Worm (Caenorhabditis elegans) whole organism, L1 larva: ENCODE data around the gene F29A7.3.

Experiments
- C16A3.4 ChIP-seq: fragments of 150-350 bp; optimal IDR thresholded peaks from 2 replicates; lab custom pipeline; 2014; ENCODE audit warnings: missing biosample characterization, missing genetic modification characterization
- C34B4.2 ChIP-seq: sonication (generic microtip); optimal IDR thresholded peaks from 2 replicates; lab custom pipeline; 2017; ENCODE audit warnings: mild to moderate bottlenecking, missing genetic modification characterization, missing compliant biosample characterization
- F16B12.6 ChIP-seq: fragments of 150-350 bp; optimal IDR thresholded peaks from 2 replicates; lab custom pipeline; 2014; ENCODE audit warnings: missing biosample characterization, missing genetic modification characterization
- alr-1 ChIP-seq: fragments of 200-800 bp; sonication (Bioruptor generic); optimal IDR thresholded peaks from 2 replicates; lab custom pipeline; 2018; ENCODE audit warnings: borderline replicate concordance, mild to moderate bottlenecking, missing genetic modification characterization, missing compliant biosample characterization
- aly-2 ChIP-seq: fragments of 150-350 bp; optimal IDR thresholded peaks from 2 replicates; lab custom pipeline; 2014; ENCODE audit warnings: missing biosample characterization, missing genetic modification characterization
- ama-1 ChIP-seq: fragments of 150-350 bp; optimal IDR thresholded peaks from 2 replicates; lab custom pipeline; 2014
- ceh-63 ChIP-seq: fragments of 200-800 bp; sonication (Bioruptor generic); optimal IDR thresholded peaks from 2 replicates; lab custom pipeline; 2018; ENCODE audit warnings: mild to moderate bottlenecking, missing genetic modification characterization, missing compliant biosample characterization
- ceh-8 ChIP-seq: fragments of 200-800 bp; sonication (Bioruptor generic); optimal IDR thresholded peaks from 2 replicates; lab custom pipeline; 2018; ENCODE audit warnings: mild to moderate bottlenecking, missing genetic modification characterization, moderate library complexity, missing compliant biosample characterization
- ceh-88 ChIP-seq: fragments of 200-800 bp; sonication (Bioruptor generic); IDR thresholded peaks from 2 replicates; pipeline ENCODE4 v1.3.6; 2022; ENCODE audit warnings: missing genetic modification characterization, missing compliant biosample characterization
- ceh-90 ChIP-seq: sonication (generic microtip); optimal IDR thresholded peaks from 2 replicates; lab custom pipeline; 2016; ENCODE audit warnings: missing genetic modification characterization, missing compliant biosample characterization
- efl-1 ChIP-seq, 4 experiments: fragments of 150-350 bp; optimal IDR thresholded peaks in 3 of 4; peaks in 1 of 4; 1 replicate in 1 of 4; 2 replicates in 3 of 4; lab custom pipeline; 2014; ENCODE audit warnings: missing biosample characterization in 2 of 4, missing genetic modification characterization in 2 of 4, missing genetic modification reagents in 2 of 4
- efl-3 ChIP-seq: fragments of 200-800 bp; sonication (Bioruptor generic); optimal IDR thresholded peaks from 2 replicates; lab custom pipeline; 2018; ENCODE audit warnings: mild to moderate bottlenecking, missing genetic modification characterization, missing compliant biosample characterization
- egl-27 ChIP-seq, 2 experiments: fragments of 150-350 bp in 1 of 2; sonication (generic microtip); optimal IDR thresholded peaks; 3 replicates each; lab custom pipeline; 2017 to 2018; ENCODE audit warnings: missing biosample characterization in 2 of 2, missing genetic modification characterization in 2 of 2, missing genetic modification reagents in 2 of 2
- elt-2 ChIP-seq: sonication (generic microtip); optimal IDR thresholded peaks from 2 replicates; lab custom pipeline; 2016; ENCODE audit warnings: missing genetic modification characterization, mild to moderate bottlenecking, inconsistent platforms, missing compliant biosample characterization, missing genetic modification reagents
- ets-5 ChIP-seq: fragments of 200-800 bp; sonication (Bioruptor generic); IDR thresholded peaks from 2 replicates; pipeline ENCODE4 v1.3.6; 2022; ENCODE audit warnings: missing genetic modification characterization, missing compliant biosample characterization
- fkh-8 ChIP-seq: sonication (generic microtip); optimal IDR thresholded peaks from 2 replicates; lab custom pipeline; 2016; ENCODE audit warnings: mild to moderate bottlenecking, missing genetic modification characterization, missing compliant biosample characterization
- grh-1 ChIP-seq: fragments of 200-800 bp; sonication (Bioruptor generic); IDR thresholded peaks from 2 replicates; pipeline ENCODE4 v1.3.6; 2022; ENCODE audit warnings: missing genetic modification reagents, missing genetic modification characterization, missing compliant biosample characterization
- hlh-17 ChIP-seq: fragments of 200-800 bp; sonication (Bioruptor generic); optimal IDR thresholded peaks from 2 replicates; lab custom pipeline; 2018; ENCODE audit warnings: missing genetic modification characterization, mild to moderate bottlenecking, missing compliant biosample characterization, moderate library complexity, borderline replicate concordance
- hlh-4 ChIP-seq: sonication (generic microtip); optimal IDR thresholded peaks from 2 replicates; lab custom pipeline; 2016; ENCODE audit warnings: mild to moderate bottlenecking, missing genetic modification characterization, missing compliant biosample characterization
- hpl-2 ChIP-seq: fragments of 150-350 bp; optimal IDR thresholded peaks from 2 replicates; lab custom pipeline; 2014; ENCODE audit warnings: missing biosample characterization, missing genetic modification reagents, missing genetic modification characterization
- irx-1 ChIP-seq: sonication (generic microtip); optimal IDR thresholded peaks from 2 replicates; lab custom pipeline; 2016; ENCODE audit warnings: missing genetic modification characterization, missing compliant biosample characterization
- isw-1 ChIP-seq: fragments of 200-800 bp; sonication (Bioruptor generic); IDR thresholded peaks from 2 replicates; pipeline ENCODE4 v1.3.6; 2022; ENCODE audit warnings: missing genetic modification characterization, missing compliant biosample characterization
- jun-1 ChIP-seq: fragments of 150-350 bp; optimal IDR thresholded peaks from 2 replicates; lab custom pipeline; 2014; ENCODE audit warnings: missing biosample characterization, missing genetic modification reagents, missing genetic modification characterization
- lin-14 ChIP-seq: fragments of 200-800 bp; sonication (Bioruptor generic); optimal IDR thresholded peaks from 2 replicates; lab custom pipeline; 2018; ENCODE audit warnings: mild to moderate bottlenecking, missing genetic modification characterization, moderate library complexity, missing compliant biosample characterization
- lin-15B ChIP-seq: fragments of 150-350 bp; sonication (generic microtip); optimal IDR thresholded peaks from 3 replicates; lab custom pipeline; 2014; ENCODE audit warnings: missing biosample characterization, missing genetic modification characterization
- lin-35 ChIP-seq, 2 experiments: fragments of 150-350 bp; optimal IDR thresholded peaks; 2 replicates each; lab custom pipeline; 2014; ENCODE audit warnings: missing biosample characterization in 2 of 2, missing genetic modification characterization in 2 of 2, missing genetic modification reagents in 2 of 2
- lir-3 ChIP-seq: sonication (generic microtip); optimal IDR thresholded peaks from 2 replicates; lab custom pipeline; 2016; ENCODE audit warnings: mild to moderate bottlenecking, missing genetic modification characterization, moderate library complexity, missing compliant biosample characterization; ENCODE audit not compliant: poor library complexity
- mdl-1 ChIP-seq, 2 experiments: fragments of 150-350 bp; optimal IDR thresholded peaks; 2 replicates each; lab custom pipeline; 2014 to 2017; ENCODE audit warnings: missing biosample characterization in 2 of 2, missing genetic modification characterization in 2 of 2, inconsistent platforms in 1 of 2
- mef-2 ChIP-seq: fragments of 150-350 bp; optimal IDR thresholded peaks from 2 replicates; lab custom pipeline; 2014; ENCODE audit warnings: missing biosample characterization, missing genetic modification characterization
- nhr-11 ChIP-seq: fragments of 150-350 bp; optimal IDR thresholded peaks from 2 replicates; lab custom pipeline; 2014; ENCODE audit warnings: missing biosample characterization, missing genetic modification characterization
- nhr-12 ChIP-seq: sonication (generic microtip); optimal IDR thresholded peaks from 2 replicates; lab custom pipeline; 2017; ENCODE audit warnings: missing biosample characterization, missing genetic modification characterization
- nhr-19 ChIP-seq: fragments of 200-800 bp; sonication (Bioruptor generic); conservative IDR thresholded peaks from 2 replicates; pipeline ENCODE4 v1.3.6; 2022; ENCODE audit warnings: missing genetic modification characterization, missing compliant biosample characterization
- nhr-237 ChIP-seq: fragments of 150-350 bp; optimal IDR thresholded peaks from 2 replicates; lab custom pipeline; 2014; ENCODE audit warnings: missing biosample characterization, missing genetic modification characterization
- nhr-47 ChIP-seq: sonication (generic microtip); optimal IDR thresholded peaks from 2 replicates; lab custom pipeline; 2016; ENCODE audit warnings: mild to moderate bottlenecking, missing genetic modification characterization, moderate library complexity, missing compliant biosample characterization
- nhr-71 ChIP-seq: sonication (generic microtip); optimal IDR thresholded peaks from 2 replicates; lab custom pipeline; 2016; ENCODE audit warnings: mild to moderate bottlenecking, missing genetic modification characterization, moderate library complexity, missing compliant biosample characterization
- nhr-77 ChIP-seq: fragments of 150-350 bp; optimal IDR thresholded peaks from 2 replicates; lab custom pipeline; 2014; ENCODE audit warnings: missing biosample characterization, missing genetic modification characterization
- nhr-90 ChIP-seq: sonication (generic microtip); optimal IDR thresholded peaks from 2 replicates; lab custom pipeline; 2016; ENCODE audit warnings: mild to moderate bottlenecking, missing genetic modification characterization, missing compliant biosample characterization; ENCODE audit not compliant: poor library complexity
- pag-3 ChIP-seq: sonication (generic microtip); optimal IDR thresholded peaks from 2 replicates; lab custom pipeline; 2017; ENCODE audit warnings: missing genetic modification characterization, mild to moderate bottlenecking, missing compliant biosample characterization, antibody characterized with exemption, borderline replicate concordance; ENCODE audit not compliant: insufficient read depth
- pax-3 ChIP-seq: fragments of 200-800 bp; sonication (Bioruptor generic); optimal IDR thresholded peaks from 2 replicates; lab custom pipeline; 2018; ENCODE audit warnings: mild to moderate bottlenecking, missing genetic modification characterization, moderate library complexity, missing compliant biosample characterization
- rnt-1 ChIP-seq: sonication (generic microtip); optimal IDR thresholded peaks from 2 replicates; lab custom pipeline; 2016; ENCODE audit warnings: mild to moderate bottlenecking, missing genetic modification characterization, moderate library complexity, missing compliant biosample characterization
- sup-37 ChIP-seq: fragments of 200-800 bp; sonication (Bioruptor generic); optimal IDR thresholded peaks from 2 replicates; lab custom pipeline; 2018; ENCODE audit warnings: mild to moderate bottlenecking, missing genetic modification characterization, missing compliant biosample characterization
- tlp-1 ChIP-seq: fragments of 150-350 bp; optimal IDR thresholded peaks from 2 replicates; lab custom pipeline; 2014; ENCODE audit warnings: missing biosample characterization, missing genetic modification characterization
- unc-130 ChIP-seq: fragments of 150-350 bp; optimal IDR thresholded peaks from 2 replicates; lab custom pipeline; 2017; ENCODE audit warnings: missing biosample characterization, missing genetic modification characterization, inconsistent platforms
- unc-62 ChIP-seq: fragments of 150-350 bp; optimal IDR thresholded peaks from 2 replicates; lab custom pipeline; 2014; ENCODE audit warnings: missing biosample characterization, missing genetic modification reagents, missing genetic modification characterization
- unc-98 ChIP-seq: fragments of 200-800 bp; sonication (Bioruptor generic); IDR thresholded peaks from 2 replicates; pipeline ENCODE4 v1.3.6; 2022; ENCODE audit warnings: missing genetic modification characterization, missing compliant biosample characterization
- zag-1 ChIP-seq: fragments of 150-350 bp; optimal IDR thresholded peaks from 2 replicates; lab custom pipeline; 2014; ENCODE audit warnings: missing biosample characterization, missing genetic modification characterization
- zip-4 ChIP-seq: fragments of 200-800 bp; sonication (Bioruptor generic); optimal IDR thresholded peaks from 2 replicates; lab custom pipeline; 2018; ENCODE audit warnings: mild to moderate bottlenecking, missing genetic modification characterization, moderate library complexity, missing compliant biosample characterization
- ztf-11 ChIP-seq, 2 experiments: sonication (generic microtip); optimal IDR thresholded peaks; 2 replicates each; lab custom pipeline; 2016 to 2017; ENCODE audit warnings: missing genetic modification characterization in 2 of 2, missing biosample characterization in 1 of 2, missing compliant biosample characterization in 1 of 2

F29A7.3 gene

ce11 chrII:2801764-2802163, 48.7 kb downstream of the F29A7.3 start:
- no peak for TF ChIP-seq grh-1 (GFP tag; lab: Robert Waterston, UW)

- TF ChIP-seq jun-1 (tag; lab: Kevin White, UChicago) (no peak), nhr-71 (tag; lab: Kevin White, UChicago) (peak; percentile 38), tlp-1 (no peak), irx-1 (tag; lab: Kevin White, UChicago) (no peak), ama-1 (lab: Kevin White, UChicago) (no peak), ceh-8 (GFP tag; lab: Kevin White, UChicago) (no peak), isw-1 (GFP tag; lab: Robert Waterston, UW) (no peak), sup-37 (GFP tag; lab: Kevin White, UChicago) (no peak), nhr-19 (GFP tag; lab: Robert Waterston, UW) (0 out of 2 replicates have a peak, but pooled peaks have one; percentile 5), aly-2 (no peak), C16A3.4 (tag; lab: Kevin White, UChicago) (no peak), nhr-237 (no peak), nhr-77 (tag; lab: Kevin White, UChicago) (no peak), elt-2 (tag; lab: Kevin White, UChicago) (peak; percentile 90), mef-2 (tag; lab: Kevin White, UChicago) (no peak), fkh-8 (tag; lab: Kevin White, UChicago) (no peak), nhr-90 (tag; lab: Kevin White, UChicago) (peak; percentile 31), efl-1 (optimal IDR thresholded peaks at IDR 0.05; lab: Kevin White, UChicago) (no peak), efl-1 (GFP tag; optimal IDR thresholded peaks at IDR 0.05 in 1 of 2; lab: Kevin White, UChicago) (no peak), ztf-11 (tag; optimal IDR thresholded peaks at IDR 0.05; lab: Kevin White, UChicago) (no peak), ceh-88 (GFP tag; lab: Robert Waterston, UW) (no peak), nhr-12 (tag; lab: Kevin White, UChicago) (no peak), zag-1 (tag; lab: Kevin White, UChicago) (no peak), nhr-47 (no peak), unc-98 (GFP tag; lab: Robert Waterston, UW) (no peak), ets-5 (no peak), ceh-63 (GFP tag; lab: Kevin White, UChicago) (no peak), lin-15B (tag; lab: Kevin White, UChicago) (no peak), pag-3 (no peak), rnt-1 (tag; lab: Kevin White, UChicago) (no peak), lin-35 (GFP tag; optimal IDR thresholded peaks at IDR 0.05; lab: Kevin White, UChicago) (peak in 1 of 2 experiments; percentile 46), grh-1 (GFP tag; lab: Robert Waterston, UW) (no peak), lin-14 (GFP tag; lab: Kevin White, UChicago) (peak; percentile 48), hlh-4 (tag; lab: Kevin White, UChicago) (no peak), unc-130 (no peak), ceh-90 (tag; lab: Kevin White, UChicago) (no peak), alr-1 (tag; lab: Kevin White, UChicago) (no peak), unc-62 (GFP tag; lab: Kevin White, UChicago) (no peak), pax-3 (tag; lab: Kevin White, UChicago) (no peak), F16B12.6 (no peak), efl-3 (GFP tag; lab: Kevin White, UChicago) (no peak), egl-27 (tag; optimal IDR thresholded peaks at IDR 0.05; lab: Kevin White, UChicago) (no peak), nhr-11 (tag; lab: Kevin White, UChicago) (no peak), hpl-2 (GFP tag; lab: Kevin White, UChicago) (no peak), lir-3 (no peak), zip-4 (GFP tag; lab: Kevin White, UChicago) (no peak), hlh-17 (GFP tag; lab: Kevin White, UChicago) (no peak), C34B4.2 (tag; lab: Kevin White, UChicago) (no peak), mdl-1 (tag; optimal IDR thresholded peaks at IDR 0.05; lab: Kevin White, UChicago) (peak in 1 of 2 experiments; percentile 49)
These were observed 49.9 kb downstream of the F29A7.3 start for ce11 chrII:2802804-2803586.
